Worm (Caenorhabditis elegans) whole organism, late embryonic: ENCODE results near the gene C44B9.2.

Experiments used
- C08G9.2 ChIP-seq: sonication (generic microtip); optimal IDR thresholded peaks from 2 replicates; lab custom pipeline; 2016; ENCODE audit warnings: mild to moderate bottlenecking, missing genetic modification characterization, moderate library complexity, missing compliant biosample characterization
- K09A11.1 ChIP-seq: sonication (generic microtip); optimal IDR thresholded peaks from 2 replicates; lab custom pipeline; 2017; ENCODE audit warnings: antibody characterized with exemption, mild to moderate bottlenecking, missing genetic modification characterization, missing compliant biosample characterization; ENCODE audit not compliant: insufficient read depth
- ceh-19 ChIP-seq: fragments of 200-800 bp; sonication (Bioruptor generic); optimal IDR thresholded peaks from 2 replicates; lab custom pipeline; 2018; ENCODE audit warnings: mild to moderate bottlenecking, missing genetic modification characterization, missing compliant biosample characterization
- ceh-30 ChIP-seq: fragments of 150-350 bp; optimal IDR thresholded peaks from 2 replicates; lab custom pipeline; 2014; ENCODE audit warnings: missing biosample characterization, missing genetic modification characterization
- ceh-6 ChIP-seq: fragments of 200-800 bp; sonication (Bioruptor generic); optimal IDR thresholded peaks from 2 replicates; lab custom pipeline; 2018; ENCODE audit warnings: mild to moderate bottlenecking, missing genetic modification characterization, missing compliant biosample characterization
- eyg-1 ChIP-seq: sonication (generic microtip); optimal IDR thresholded peaks from 2 replicates; lab custom pipeline; 2016; ENCODE audit warnings: missing genotype, missing genetic modification characterization, missing compliant biosample characterization
- hlh-15 ChIP-seq: sonication (generic microtip); optimal IDR thresholded peaks from 2 replicates; lab custom pipeline; 2016; ENCODE audit warnings: missing genetic modification characterization, missing compliant biosample characterization
- mec-3 ChIP-seq: sonication (generic microtip); optimal IDR thresholded peaks from 2 replicates; lab custom pipeline; 2016; ENCODE audit warnings: borderline replicate concordance, missing genetic modification characterization, missing compliant biosample characterization
- nhr-11 ChIP-seq: fragments of 150-350 bp; optimal IDR thresholded peaks from 2 replicates; lab custom pipeline; 2014; ENCODE audit warnings: missing biosample characterization, missing genetic modification characterization
- pax-1 ChIP-seq: fragments of 150-350 bp; optimal IDR thresholded peaks from 2 replicates; lab custom pipeline; 2014; ENCODE audit warnings: missing biosample characterization, missing genetic modification characterization
- pqm-1 ChIP-seq: sonication (generic microtip); optimal IDR thresholded peaks from 2 replicates; lab custom pipeline; 2016; ENCODE audit warnings: missing genetic modification characterization, missing compliant biosample characterization
- syd-9 ChIP-seq: sonication (generic microtip); optimal IDR thresholded peaks from 2 replicates; lab custom pipeline; 2016; ENCODE audit warnings: mild to moderate bottlenecking, missing genetic modification characterization, moderate library complexity, missing compliant biosample characterization
- unc-42 ChIP-seq: sonication (generic microtip); optimal IDR thresholded peaks from 2 replicates; lab custom pipeline; 2016; ENCODE audit warnings: missing genotype, missing genetic modification characterization, missing compliant biosample characterization

ce11 chrIII:10869595-10869994, 5.6 kb upstream of the C44B9.2 start:
- no peak for TF ChIP-seq ceh-19 (GFP tag; lab: Kevin White, UChicago)
- no peak for TF ChIP-seq unc-42 (tag; lab: Kevin White, UChicago)
- TF ChIP-seq C08G9.2 (tag; lab: Kevin White, UChicago), result no peak
- no peak for TF ChIP-seq K09A11.1 (tag; lab: Kevin White, UChicago)
- TF ChIP-seq mec-3 (tag; lab: Kevin White, UChicago), result no peak
- TF ChIP-seq pqm-1 (tag; lab: Kevin White, UChicago), result no peak
- TF ChIP-seq ceh-30 (tag; lab: Kevin White, UChicago), result no peak
- TF ChIP-seq hlh-15 (tag; lab: Kevin White, UChicago), result no peak
- TF ChIP-seq nhr-11 (tag; lab: Kevin White, UChicago), result no peak
- TF ChIP-seq eyg-1 (tag; lab: Kevin White, UChicago), result no peak
- TF ChIP-seq syd-9, result no peak
- TF ChIP-seq pax-1 (tag; lab: Kevin White, UChicago), result no peak
- no peak for TF ChIP-seq ceh-6 (GFP tag; lab: Kevin White, UChicago)
